Fruit fly (Drosophila melanogaster) whole organism, embryonic: ENCODE measurements around the gene CG1092.

Experiments used
- Bgb ChIP-seq: fragments of 200-800 bp; sonication (Bioruptor generic); IDR thresholded peaks from 2 replicates; pipeline ENCODE4 v1.3.6; 2022; ENCODE audit warnings: missing biosample characterization, missing genetic modification characterization; ENCODE audit not compliant: partially characterized antibody
- CG10431 ChIP-seq: fragments of 200-800 bp; sonication (Bioruptor generic); optimal IDR thresholded peaks from 3 replicates; lab custom pipeline; 2018; ENCODE audit warnings: missing biosample characterization, mild to moderate bottlenecking, missing genetic modification characterization
- CG10543 ChIP-seq: fragments of 200-800 bp; sonication (Bioruptor generic); optimal IDR thresholded peaks from 3 replicates; lab custom pipeline; 2017; ENCODE audit warnings: missing biosample characterization, mild to moderate bottlenecking, missing genetic modification characterization, moderate library complexity
- CG12236 ChIP-seq: fragments of 200-800 bp; sonication (Bioruptor generic); optimal IDR thresholded peaks from 2 replicates; lab custom pipeline; 2016; ENCODE audit warnings: missing biosample characterization, missing genetic modification characterization
- CG12942 ChIP-seq: fragments of 200-800 bp; sonication (Bioruptor generic); optimal IDR thresholded peaks from 3 replicates; lab custom pipeline; 2016; ENCODE audit warnings: missing biosample characterization, missing genetic modification characterization
- CG13894 ChIP-seq: fragments of 200-800 bp; sonication (Bioruptor generic); optimal IDR thresholded peaks from 3 replicates; lab custom pipeline; 2018; ENCODE audit warnings: missing biosample characterization, mild to moderate bottlenecking, missing genetic modification characterization, moderate library complexity
- CG14050 ChIP-seq: fragments of 200-800 bp; sonication (Bioruptor generic); IDR thresholded peaks from 3 replicates; pipeline ENCODE4 v1.3.6; 2022; ENCODE audit warnings: missing biosample characterization, missing genetic modification characterization
- CG1603 ChIP-seq: fragments of 200-800 bp; sonication (Bioruptor generic); optimal IDR thresholded peaks from 2 replicates; lab custom pipeline; 2019; ENCODE audit warnings: missing biosample characterization, mild to moderate bottlenecking, missing genetic modification characterization, moderate library complexity
- CG1832 ChIP-seq: fragments of 200-800 bp; sonication (Bioruptor generic); optimal IDR thresholded peaks from 2 replicates; lab custom pipeline; 2017; ENCODE audit warnings: missing biosample characterization, mild to moderate bottlenecking, missing genetic modification characterization, inconsistent platforms
- CG18619 ChIP-seq: fragments of 200-800 bp; sonication (Bioruptor generic); optimal IDR thresholded peaks from 3 replicates; lab custom pipeline; 2017; ENCODE audit warnings: missing biosample characterization, mild to moderate bottlenecking, missing genetic modification characterization
- CG3726 ChIP-seq: fragments of 200-800 bp; sonication (Bioruptor generic); IDR thresholded peaks from 3 replicates; pipeline ENCODE4, ENCODE4 v1.3.6; 2022; ENCODE audit warnings: missing biosample characterization, missing genetic modification characterization
- CG42726 ChIP-seq: fragments of 200-800 bp; sonication (Bioruptor generic); IDR thresholded peaks from 2 replicates; pipeline ENCODE4 v1.3.6; 2022; ENCODE audit warnings: missing biosample characterization, missing genetic modification characterization; ENCODE audit not compliant: partially characterized antibody
- CG6654 ChIP-seq: fragments of 200-800 bp; sonication (Bioruptor generic); optimal IDR thresholded peaks from 2 replicates; lab custom pipeline; 2017; ENCODE audit warnings: missing biosample characterization, mild to moderate bottlenecking, missing genetic modification characterization
- CG7839 ChIP-seq: fragments of 200-800 bp; sonication (Bioruptor generic); optimal IDR thresholded peaks from 3 replicates; lab custom pipeline; 2018; ENCODE audit warnings: missing biosample characterization, mild to moderate bottlenecking, missing genetic modification characterization, moderate library complexity
- CG7928 ChIP-seq: fragments of 200-800 bp; sonication (Bioruptor generic); optimal IDR thresholded peaks from 2 replicates; lab custom pipeline; 2017; ENCODE audit warnings: missing biosample characterization, mild to moderate bottlenecking, missing genetic modification characterization
- CG9437 ChIP-seq: fragments of 200-800 bp; sonication (Bioruptor generic); optimal IDR thresholded peaks from 2 replicates; lab custom pipeline; 2018; ENCODE audit warnings: missing biosample characterization, mild to moderate bottlenecking, missing genetic modification characterization
- CG9817 ChIP-seq: fragments of 200-800 bp; sonication (Bioruptor generic); optimal IDR thresholded peaks from 2 replicates; lab custom pipeline; 2018; ENCODE audit warnings: missing biosample characterization, mild to moderate bottlenecking, missing genetic modification characterization, moderate library complexity
- CG9932 ChIP-seq: fragments of 200-800 bp; sonication (Bioruptor generic); IDR thresholded peaks from 2 replicates; pipeline ENCODE4 v1.3.6; 2022; ENCODE audit warnings: missing biosample characterization, missing genetic modification characterization
- Dp ChIP-seq: fragments of 200-800 bp; sonication (Bioruptor generic); optimal IDR thresholded peaks from 2 replicates; lab custom pipeline; 2018; ENCODE audit warnings: missing biosample characterization, mild to moderate bottlenecking, missing genetic modification characterization, moderate library complexity
- Elba2 ChIP-seq: fragments of 200-800 bp; sonication (Bioruptor generic); optimal IDR thresholded peaks from 3 replicates; lab custom pipeline; 2016; ENCODE audit warnings: missing biosample characterization, missing genetic modification characterization
- Ets65A ChIP-seq: fragments of 200-800 bp; sonication (Bioruptor generic); peaks from one replicate; lab custom pipeline; 2016; ENCODE audit warnings: missing biosample characterization, missing genetic modification characterization
- Fer3 ChIP-seq: fragments of 200-800 bp; sonication (Bioruptor generic); optimal IDR thresholded peaks from 2 replicates; lab custom pipeline; 2018; ENCODE audit warnings: missing biosample characterization, mild to moderate bottlenecking, missing genetic modification characterization, moderate library complexity
- H15 ChIP-seq: fragments of 200-800 bp; sonication (Bioruptor generic); IDR thresholded peaks from 3 replicates; pipeline ENCODE4 v1.3.6; 2022; ENCODE audit warnings: missing biosample characterization, missing genetic modification characterization
- HLH4C ChIP-seq: fragments of 200-800 bp; sonication (Bioruptor generic); IDR thresholded peaks from 3 replicates; pipeline ENCODE4 v1.3.6; 2022; ENCODE audit warnings: missing biosample characterization, missing genetic modification characterization; ENCODE audit not compliant: partially characterized antibody
- Mrtf ChIP-seq: fragments of 200-800 bp; sonication (Bioruptor generic); IDR thresholded peaks from 3 replicates; pipeline ENCODE4 v1.3.6; 2022; ENCODE audit warnings: missing biosample characterization, missing genetic modification characterization
- Myb ChIP-seq: fragments of 200-800 bp; sonication (Bioruptor generic); optimal IDR thresholded peaks from 2 replicates; lab custom pipeline; 2016; ENCODE audit warnings: missing biosample characterization, missing genetic modification characterization
- Nf-YC ChIP-seq: fragments of 200-800 bp; optimal IDR thresholded peaks from 3 replicates; lab custom pipeline; 2019; ENCODE audit warnings: missing biosample characterization, mild to moderate bottlenecking, missing genetic modification characterization, moderate library complexity
- Ptx1 ChIP-seq: fragments of 200-800 bp; sonication (Bioruptor generic); IDR thresholded peaks from 2 replicates; pipeline ENCODE4 v1.3.6; 2022; ENCODE audit warnings: missing biosample characterization, missing genetic modification characterization
- Sin3A ChIP-seq: fragments of >200 bp; optimal IDR thresholded peaks from 2 replicates; lab custom pipeline; 2018
- Six4 ChIP-seq: fragments of 200-800 bp; sonication (Bioruptor generic); optimal IDR thresholded peaks from 2 replicates; lab custom pipeline; 2016; ENCODE audit warnings: missing biosample characterization, missing genetic modification characterization
- ash1 ChIP-seq: fragments of 200-800 bp; sonication (Bioruptor generic); optimal IDR thresholded peaks from 2 replicates; lab custom pipeline; 2018; ENCODE audit warnings: missing biosample characterization, mild to moderate bottlenecking, missing genetic modification characterization
- caup ChIP-seq: fragments of 200-800 bp; sonication (Bioruptor generic); optimal IDR thresholded peaks from 3 replicates; lab custom pipeline; 2017; ENCODE audit warnings: missing biosample characterization, mild to moderate bottlenecking, missing genetic modification characterization, moderate library complexity; ENCODE audit not compliant: severe bottlenecking
- chinmo ChIP-seq: fragments of 200-800 bp; sonication (Bioruptor generic); IDR thresholded peaks from 4 replicates; pipeline ENCODE4 v1.3.6; 2022; ENCODE audit warnings: missing biosample characterization, missing genetic modification characterization; ENCODE audit not compliant: partially characterized antibody
- crol ChIP-seq: fragments of 200-800 bp; sonication (Bioruptor generic); IDR thresholded peaks from 2 replicates; pipeline ENCODE4 v1.3.6; 2022; ENCODE audit warnings: missing biosample characterization, missing genetic modification characterization
- emc ChIP-seq: fragments of 200-800 bp; sonication (Bioruptor generic); optimal IDR thresholded peaks from 2 replicates; lab custom pipeline; 2016; ENCODE audit warnings: missing biosample characterization, missing genetic modification characterization
- ewg ChIP-seq: fragments of 200-800 bp; sonication (Bioruptor generic); optimal IDR thresholded peaks from 3 replicates; lab custom pipeline; 2017; ENCODE audit warnings: mild to moderate bottlenecking, missing biosample characterization, missing genetic modification reagents, missing genetic modification characterization
- fd64A ChIP-seq: fragments of 200-800 bp; sonication (Bioruptor generic); optimal IDR thresholded peaks from 3 replicates; lab custom pipeline; 2018; ENCODE audit warnings: missing biosample characterization, mild to moderate bottlenecking, missing genetic modification characterization
- gem ChIP-seq: fragments of 200-800 bp; sonication (Bioruptor generic); optimal IDR thresholded peaks from 2 replicates; lab custom pipeline; 2019; ENCODE audit warnings: missing biosample characterization, mild to moderate bottlenecking, missing genetic modification characterization, moderate library complexity
- onecut ChIP-seq: fragments of 200-800 bp; sonication (Bioruptor generic); IDR thresholded peaks from 2 replicates; pipeline ENCODE4 v1.3.6; 2022; ENCODE audit warnings: missing biosample characterization, missing genetic modification characterization
- otp ChIP-seq: fragments of 200-800 bp; sonication (Bioruptor generic); IDR thresholded peaks from 3 replicates; pipeline ENCODE4, ENCODE4 v1.3.6; 2022; ENCODE audit warnings: missing biosample characterization, missing genetic modification characterization
- pfk ChIP-seq: fragments of 200-800 bp; sonication (Bioruptor generic); optimal IDR thresholded peaks from 2 replicates; lab custom pipeline; 2018; ENCODE audit warnings: missing biosample characterization, mild to moderate bottlenecking, missing genetic modification characterization, moderate library complexity
- pzg ChIP-seq: fragments of 200-800 bp; sonication (Bioruptor generic); optimal IDR thresholded peaks from 3 replicates; lab custom pipeline; 2018; ENCODE audit warnings: missing biosample characterization, mild to moderate bottlenecking, missing genetic modification characterization, moderate library complexity
- sc ChIP-seq, 3 experiments: fragments of >200 bp in 2 of 3; fragments of 200-800 bp in 1 of 3; sonication (Bioruptor generic) in 1 of 3; optimal IDR thresholded peaks; 2 replicates in 2 of 3; 3 replicates in 1 of 3; lab custom pipeline; 2017; ENCODE audit warnings: mild to moderate bottlenecking in 1 of 3, missing biosample characterization in 1 of 3, missing genetic modification characterization in 1 of 3, missing genetic modification reagents in 1 of 3
- schlank ChIP-seq: fragments of 200-800 bp; sonication (Bioruptor generic); optimal IDR thresholded peaks from 2 replicates; lab custom pipeline; 2018; ENCODE audit warnings: missing biosample characterization, mild to moderate bottlenecking, missing genetic modification characterization
- sqz ChIP-seq: fragments of 200-800 bp; sonication (Bioruptor generic); optimal IDR thresholded peaks from 3 replicates; lab custom pipeline; 2018; ENCODE audit warnings: missing biosample characterization, mild to moderate bottlenecking, missing genetic modification characterization
- sug ChIP-seq: fragments of 200-800 bp; optimal IDR thresholded peaks from 2 replicates; lab custom pipeline; 2019; ENCODE audit warnings: missing biosample characterization, mild to moderate bottlenecking, missing genetic modification characterization, moderate library complexity
- tna ChIP-seq: fragments of 200-800 bp; sonication (Bioruptor generic); IDR thresholded peaks from 2 replicates; pipeline ENCODE4 v1.3.6; 2022; ENCODE audit warnings: missing biosample characterization, missing genetic modification characterization; ENCODE audit not compliant: partially characterized antibody
- zen ChIP-seq: fragments of 200-800 bp; sonication (Bioruptor generic); optimal IDR thresholded peaks from 3 replicates; lab custom pipeline; 2018; ENCODE audit warnings: missing biosample characterization, mild to moderate bottlenecking, missing genetic modification characterization, moderate library complexity

The CG1092 gene

DNA sequence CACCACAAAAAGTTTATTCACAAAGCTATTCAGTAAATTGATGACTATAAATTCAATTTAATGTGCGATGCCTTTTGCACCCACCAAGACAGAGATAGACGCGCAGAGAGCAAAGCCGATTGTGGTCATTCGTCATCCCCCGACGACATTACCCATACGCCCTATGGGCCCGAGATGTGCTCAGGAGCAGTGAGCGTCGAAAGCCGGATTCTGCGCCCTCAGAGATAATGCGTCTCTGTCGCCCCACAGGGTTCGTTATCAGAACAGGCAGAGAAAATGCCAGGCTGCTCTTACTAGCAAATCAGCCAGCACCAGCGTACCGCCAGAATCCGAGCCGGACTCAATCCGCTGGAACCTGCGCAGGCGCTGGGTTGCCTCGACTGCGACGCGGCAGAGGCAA, 24.7 kb downstream of the CG1092 start (continued):
- TF ChIP-seq CG42726 (GFP tag; lab: Robert Waterston, UW) (no peak), schlank (tag; lab: Kevin White, UChicago) (no peak), otp (GFP tag; lab: Robert Waterston, UW) (no peak), sqz (no peak), caup (GFP tag; lab: Kevin White, UChicago) (no peak), Fer3 (tag; lab: Kevin White, UChicago) (no peak), CG10543 (GFP tag; lab: Kevin White, UChicago) (peak; percentile 53), CG7839 (tag; lab: Kevin White, UChicago) (no peak), CG13894 (peak; percentile 13), zen (tag; lab: Kevin White, UChicago) (no peak), emc (no peak), sug (tag; lab: Kevin White, UChicago) (peak; percentile 69), Bgb (GFP tag; lab: Robert Waterston, UW) (no peak), pzg (GFP tag; lab: Kevin White, UChicago) (peak; percentile 1), CG14050 (GFP tag; lab: Robert Waterston, UW) (no peak), CG6654 (no peak), Nf-YC (peak; percentile 36), Dp (GFP tag; lab: Kevin White, UChicago) (no peak), ewg (GFP tag; lab: Kevin White, UChicago) (peak; percentile 98), Sin3A (no peak), HLH4C (GFP tag; lab: Robert Waterston, UW) (no peak), Ptx1 (no peak), CG7928 (GFP tag; lab: Kevin White, UChicago) (no peak), CG18619 (no peak), tna (GFP tag; lab: Robert Waterston, UW) (no peak), fd64A (GFP tag; lab: Kevin White, UChicago) (no peak), CG1832 (GFP tag; lab: Kevin White, UChicago) (peak; percentile 19), chinmo (GFP tag; lab: Robert Waterston, UW) (0 out of 4 replicates have a peak, but pooled peaks have one; percentile 28), ash1 (GFP tag; lab: Kevin White, UChicago) (no peak), H15 (no peak), Mrtf (no peak), CG12942 (GFP tag; lab: Kevin White, UChicago) (no peak), pfk (GFP tag; lab: Kevin White, UChicago) (no peak), CG1603 (tag; lab: Kevin White, UChicago) (no peak), sc (optimal IDR thresholded peaks at IDR 0.05; lab: Kevin White, UChicago) (no peak), sc (GFP tag; optimal IDR thresholded peaks at IDR 0.05; lab: Kevin White, UChicago) (no peak), CG9932 (GFP tag; lab: Robert Waterston, UW) (no peak), Myb (GFP tag; lab: Kevin White, UChicago) (no peak), crol (GFP tag; lab: Robert Waterston, UW) (no peak)
- TF ChIP-seq, all 482 proteins: peak for 15

DNA sequence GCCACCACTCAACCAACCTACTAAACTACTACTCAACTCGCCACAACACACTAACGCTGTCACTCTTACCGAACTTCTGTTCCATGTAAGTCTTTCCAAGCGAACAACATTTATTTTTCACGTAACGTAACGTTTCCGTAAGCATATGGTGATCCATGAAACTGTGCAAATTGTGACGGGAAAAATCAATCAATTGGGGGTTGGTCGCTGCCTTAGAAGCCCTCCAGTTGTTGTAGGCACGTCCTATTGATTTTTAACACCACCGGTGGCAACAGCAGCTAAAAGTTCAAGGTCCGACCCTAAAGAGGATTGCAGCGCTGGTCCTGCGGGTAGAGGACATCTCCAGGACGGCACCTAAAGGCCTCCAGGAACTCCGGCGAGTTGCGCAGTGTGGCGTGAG, 25.6 kb downstream of the CG1092 start:
- no peak for TF ChIP-seq CG9817 (tag; lab: Kevin White, UChicago)
- TF ChIP-seq Elba2 (GFP tag; lab: Kevin White, UChicago), result no peak
- peak; percentile 43 for TF ChIP-seq CG10431 (GFP tag; lab: Kevin White, UChicago)
- no peak for TF ChIP-seq Six4 (GFP tag; lab: Kevin White, UChicago)
- TF ChIP-seq CG3726 (GFP tag; lab: Robert Waterston, UW), result no peak
- TF ChIP-seq CG12236 (GFP tag; lab: Kevin White, UChicago), result no peak
- TF ChIP-seq Ets65A (GFP tag; lab: Kevin White, UChicago), result peak; percentile 71
- no peak for TF ChIP-seq gem (tag; lab: Kevin White, UChicago)
- no peak for TF ChIP-seq zen (tag; lab: Kevin White, UChicago)
- peak; percentile 94 for TF ChIP-seq onecut (GFP tag; lab: Robert Waterston, UW)
- TF ChIP-seq CG9437 (GFP tag; lab: Kevin White, UChicago), result peak; percentile 58
- TF ChIP-seq fd64A (GFP tag; lab: Kevin White, UChicago), result no peak
- TF ChIP-seq, all 482 proteins: peak for 4
